Worm (Caenorhabditis elegans): ENCODE results near the gene tap-1.

- no peak for TF ChIP-seq C06A6.2 (GFP tag; conservative IDR thresholded peaks at IDR 0.05)
- TF ChIP-seq mes-4 (tag; optimal IDR thresholded peaks at IDR 0.05) = no peak
- no peak for TF ChIP-seq unc-62 (GFP tag; optimal IDR thresholded peaks at IDR 0.05)
- TF ChIP-seq athp-1 (tag; optimal IDR thresholded peaks at IDR 0.05) = no peak
- TF ChIP-seq mel-28 (tag; optimal IDR thresholded peaks at IDR 0.05; ENCODE audit: borderline replicate concordance) = no peak
- no peak for TF ChIP-seq nfya-1 (tag; optimal IDR thresholded peaks at IDR 0.05; ENCODE audit: borderline replicate concordance, insufficient read depth)
- no peak for TF ChIP-seq attf-3 (GFP tag; conservative IDR thresholded peaks at IDR 0.05)
- no peak for TF ChIP-seq F49E8.2 (tag; optimal IDR thresholded peaks at IDR 0.05; ENCODE audit: insufficient read depth)
- no peak for TF ChIP-seq tbx-9 (tag; optimal IDR thresholded peaks at IDR 0.05; ENCODE audit: borderline replicate concordance)
- TF ChIP-seq F10E7.11 (tag; optimal IDR thresholded peaks at IDR 0.05) = no peak
- no peak for TF ChIP-seq let-526 (GFP tag; IDR thresholded peaks at IDR 0.05)
- no peak for TF ChIP-seq efl-1 (GFP tag; optimal IDR thresholded peaks at IDR 0.05)
Measured at ce11 chrX:14584335-14584734, 5.1 kb upstream of the tap-1 start.
